Worm (Caenorhabditis elegans): ENCODE data around the gene M01F1.9.

Gene M01F1.9

ce11 chrIII:3470433-3470832, 28.4 kb downstream of the M01F1.9 start:
- TF ChIP-seq unc-55 (GFP tag; optimal IDR thresholded peaks at IDR 0.05) = peak; percentile 80
- TF ChIP-seq ceh-31 (tag; optimal IDR thresholded peaks at IDR 0.05) = no peak

- TF ChIP-seq ceh-30 (tag; optimal IDR thresholded peaks at IDR 0.05) (no peak), ceh-45 (GFP tag; IDR thresholded peaks at IDR 0.05) (no peak)
Observed at ce11 chrIII:3469646-3470045, 29.2 kb downstream of the M01F1.9 start, which contains the start of gene smim-14. TSS of gene smim-14 (minus strand) at chrIII:3469746.

DNA sequence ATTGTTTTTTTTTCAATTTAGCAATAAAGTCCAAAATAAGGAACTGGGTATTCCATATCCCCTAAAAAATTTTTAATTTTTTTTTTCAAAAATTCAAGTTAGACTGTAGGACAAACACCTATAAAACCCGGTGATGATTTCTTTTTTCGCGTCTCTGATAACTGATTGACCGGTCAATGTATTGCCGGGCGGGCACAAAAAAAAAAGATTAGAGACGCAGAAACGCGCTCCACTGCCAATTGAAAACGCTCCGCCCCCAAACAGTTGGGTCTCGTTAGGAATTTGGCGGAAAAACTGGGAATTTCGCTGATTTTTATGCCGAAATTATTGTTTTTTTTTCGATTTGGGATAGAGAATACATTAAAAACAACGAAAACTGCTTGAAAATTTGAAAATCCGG, 30.5 kb downstream of the M01F1.9 start:
- TF ChIP-seq nfya-1 (tag; optimal IDR thresholded peaks at IDR 0.05) (no peak), hlh-8 (tag; optimal IDR thresholded peaks at IDR 0.05) (no peak), unc-42 (tag; optimal IDR thresholded peaks at IDR 0.05) (no peak), ceh-14 (tag; optimal IDR thresholded peaks at IDR 0.05) (no peak), che-1 (tag; optimal IDR thresholded peaks at IDR 0.05) (no peak), ceh-18 (tag; optimal IDR thresholded peaks at IDR 0.05) (no peak), ceh-31 (tag; optimal IDR thresholded peaks at IDR 0.05) (no peak), ztf-16 (tag; optimal IDR thresholded peaks at IDR 0.05) (no peak)

ce11 chrIII:3467013-3467412, 31.8 kb downstream of the M01F1.9 start:
- no peak for TF ChIP-seq ets-4 (tag; optimal IDR thresholded peaks at IDR 0.05)
- TF ChIP-seq hlh-13 (GFP tag; optimal IDR thresholded peaks at IDR 0.05) = no peak
- TF ChIP-seq nfya-1 (tag; optimal IDR thresholded peaks at IDR 0.05) = peak; percentile 93
- TF ChIP-seq dmd-4 (tag; optimal IDR thresholded peaks at IDR 0.05; ENCODE audit: borderline replicate concordance) = no peak

ce11 chrIII:3461403-3461802, 37.5 kb downstream of the M01F1.9 start, which contains the start of gene pph-6:
TSS of gene pph-6 (plus strand) at chrIII:3461703.
- TF ChIP-seq fkh-10 (GFP tag; optimal IDR thresholded peaks at IDR 0.05) (no peak), che-1 (tag; optimal IDR thresholded peaks at IDR 0.05) (no peak), nhr-11 (tag; optimal IDR thresholded peaks at IDR 0.05) (no peak), pha-4 (tag; optimal IDR thresholded peaks at IDR 0.05) (no peak), fax-1 (tag; optimal IDR thresholded peaks at IDR 0.05) (no peak), pha-2 (tag; optimal IDR thresholded peaks at IDR 0.05) (no peak), ama-1 (optimal IDR thresholded peaks at IDR 0.05) (no peak), nhr-232 (tag; optimal IDR thresholded peaks at IDR 0.05) (no peak), F13H6.1 (tag; optimal IDR thresholded peaks at IDR 0.05) (no peak), ceh-22 (tag; optimal IDR thresholded peaks at IDR 0.05) (no peak), sdc-2 (tag; optimal IDR thresholded peaks at IDR 0.05) (no peak), K09A11.1 (tag; optimal IDR thresholded peaks at IDR 0.05; ENCODE audit: insufficient read depth) (no peak), ceh-31 (tag; optimal IDR thresholded peaks at IDR 0.05) (no peak), pros-1 (tag; optimal IDR thresholded peaks at IDR 0.05) (no peak), hlh-13 (GFP tag; optimal IDR thresholded peaks at IDR 0.05) (no peak), ceh-14 (tag; optimal IDR thresholded peaks at IDR 0.05) (no peak), ceh-30 (tag; optimal IDR thresholded peaks at IDR 0.05) (no peak), ceh-6 (GFP tag; optimal IDR thresholded peaks at IDR 0.05) (no peak)

DNA sequence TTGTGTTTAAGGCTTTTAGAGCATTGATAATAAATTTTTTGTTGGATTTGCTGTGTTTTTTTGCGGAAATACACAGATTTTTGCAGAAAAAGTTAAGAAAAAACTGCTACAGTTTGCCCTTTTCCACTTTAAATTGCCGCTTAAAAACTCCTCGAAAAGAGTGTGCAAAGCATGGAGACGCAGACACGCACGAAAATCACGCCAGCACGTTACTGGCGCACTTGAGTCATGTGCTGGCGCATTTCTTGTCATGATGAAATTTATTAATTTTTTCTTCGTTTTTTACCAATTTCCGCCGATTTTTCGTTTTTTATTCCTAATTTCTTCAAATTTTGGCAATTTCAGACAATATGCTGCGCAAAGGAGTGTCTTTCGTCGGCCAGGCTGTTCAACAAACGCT, 38.8 kb downstream of the M01F1.9 start, which contains the start of gene C34C12.8:
TSS of gene C34C12.8 (plus strand) at position 346 of the 400 bp plus-strand sequence.
- TF ChIP-seq hlh-13 (GFP tag; optimal IDR thresholded peaks at IDR 0.05) (peak; percentile 11), nhr-11 (tag; optimal IDR thresholded peaks at IDR 0.05) (no peak), ahr-1 (tag; optimal IDR thresholded peaks at IDR 0.05) (no peak), hlh-30 (tag; optimal IDR thresholded peaks at IDR 0.05; ENCODE audit: insufficient read depth) (peak; percentile 71), madf-2 (tag; optimal IDR thresholded peaks at IDR 0.05) (peak; percentile 7), pax-1 (tag; optimal IDR thresholded peaks at IDR 0.05) (peak; percentile 37), ref-2 (tag; optimal IDR thresholded peaks at IDR 0.05) (peak; percentile 71), pat-9 (tag; optimal IDR thresholded peaks at IDR 0.05) (peak; percentile 40), lin-11 (tag; optimal IDR thresholded peaks at IDR 0.05) (peak; percentile 17), unc-86 (tag; optimal IDR thresholded peaks at IDR 0.05) (peak; percentile 37), ttx-3 (tag; optimal IDR thresholded peaks at IDR 0.05) (no peak), elt-2 (tag; optimal IDR thresholded peaks at IDR 0.05) (peak; percentile 51), ztf-16 (tag; optimal IDR thresholded peaks at IDR 0.05) (peak; percentile 15), tbx-2 (tag; optimal IDR thresholded peaks at IDR 0.05) (peak; percentile 70), ceh-48 (tag; optimal IDR thresholded peaks at IDR 0.05) (peak; percentile 13), npax-4 (tag; optimal IDR thresholded peaks at IDR 0.05) (peak; percentile 2), hlh-6 (tag; optimal IDR thresholded peaks at IDR 0.05) (no peak), C38D4.7 (GFP tag; optimal IDR thresholded peaks at IDR 0.05) (no peak), che-1 (tag; optimal IDR thresholded peaks at IDR 0.05) (no peak), ceh-14 (tag; optimal IDR thresholded peaks at IDR 0.05) (peak; percentile 41), dmd-4 (tag; optimal IDR thresholded peaks at IDR 0.05; ENCODE audit: borderline replicate concordance) (peak; percentile 30), ceh-19 (GFP tag; optimal IDR thresholded peaks at IDR 0.05) (peak; percentile 55), ceh-6 (GFP tag; optimal IDR thresholded peaks at IDR 0.05) (no peak)

Measured in whole organism, late embryonic.